Fruit fly (Drosophila melanogaster) whole organism, prepupa: ENCODE results near the gene Cyp4ac1.

Experiments used
- CG10631 ChIP-seq: fragments of 200-800 bp; sonication (Bioruptor generic); optimal IDR thresholded peaks from 2 replicates; lab custom pipeline; 2016; ENCODE audit warnings: missing biosample characterization, missing genetic modification characterization
- CG10669 ChIP-seq: fragments of 200-800 bp; sonication (Bioruptor generic); optimal IDR thresholded peaks from 3 replicates; lab custom pipeline; 2018; ENCODE audit warnings: missing biosample characterization, mild to moderate bottlenecking, missing genetic modification characterization, moderate library complexity
- CG11294 ChIP-seq: fragments of 200-800 bp; sonication (Bioruptor generic); IDR thresholded peaks from 2 replicates; pipeline ENCODE4 v1.3.6; 2022; ENCODE audit warnings: missing biosample characterization, missing genetic modification characterization
- CG11762 ChIP-seq: fragments of 200-800 bp; sonication (Bioruptor generic); optimal IDR thresholded peaks from 3 replicates; lab custom pipeline; 2016; ENCODE audit warnings: missing biosample characterization, missing genetic modification characterization; ENCODE audit not compliant: insufficient read depth
- CG11902 ChIP-seq: fragments of 200-800 bp; sonication (Bioruptor generic); optimal IDR thresholded peaks from 3 replicates; lab custom pipeline; 2016; ENCODE audit warnings: missing biosample characterization, missing genetic modification characterization
- CG15336 ChIP-seq: fragments of 200-800 bp; sonication (Bioruptor generic); IDR thresholded peaks from 2 replicates; pipeline ENCODE4 v1.3.6; 2022; ENCODE audit warnings: missing biosample characterization, missing genetic modification characterization
- CG16779 ChIP-seq: fragments of 200-800 bp; sonication (Bioruptor generic); optimal IDR thresholded peaks from 3 replicates; lab custom pipeline; 2017; ENCODE audit warnings: missing biosample characterization, mild to moderate bottlenecking, missing genetic modification characterization
- CG31627 ChIP-seq: fragments of 200-800 bp; sonication (Bioruptor generic); optimal IDR thresholded peaks from 3 replicates; lab custom pipeline; 2016; ENCODE audit warnings: missing biosample characterization, missing genetic modification characterization
- CG32006 ChIP-seq: fragments of 200-800 bp; sonication (Bioruptor generic); optimal IDR thresholded peaks from 3 replicates; lab custom pipeline; 2017; ENCODE audit warnings: missing biosample characterization, mild to moderate bottlenecking, missing genetic modification characterization
- CG3919 ChIP-seq: fragments of 200-800 bp; sonication (Bioruptor generic); optimal IDR thresholded peaks from 3 replicates; lab custom pipeline; 2016; ENCODE audit warnings: missing biosample characterization, missing genetic modification characterization
- CG4318 ChIP-seq: fragments of 200-800 bp; sonication (Bioruptor generic); optimal IDR thresholded peaks from 3 replicates; lab custom pipeline; 2017; ENCODE audit warnings: missing biosample characterization, mild to moderate bottlenecking, missing genetic modification characterization
- CG6163 ChIP-seq: fragments of 200-800 bp; sonication (Bioruptor generic); IDR thresholded peaks from 3 replicates; pipeline ENCODE4 v1.3.6; 2022; ENCODE audit warnings: missing biosample characterization, missing genetic modification characterization
- CG6276 ChIP-seq: fragments of 200-800 bp; sonication (Bioruptor generic); optimal IDR thresholded peaks from 2 replicates; lab custom pipeline; 2017; ENCODE audit warnings: missing biosample characterization, mild to moderate bottlenecking, missing genetic modification characterization
- CG6808 ChIP-seq: fragments of 200-800 bp; sonication (Bioruptor generic); optimal IDR thresholded peaks from 3 replicates; lab custom pipeline; 2017; ENCODE audit warnings: missing biosample characterization, missing genetic modification characterization, mild to moderate bottlenecking, moderate library complexity, missing genetic modification reagents
- CG7368 ChIP-seq: fragments of 200-800 bp; sonication (Bioruptor generic); optimal IDR thresholded peaks from 3 replicates; lab custom pipeline; 2016; ENCODE audit warnings: missing biosample characterization, missing genetic modification characterization
- CG8119 ChIP-seq: fragments of 200-800 bp; sonication (Bioruptor generic); IDR thresholded peaks from 3 replicates; pipeline ENCODE4 v1.3.6; 2022; ENCODE audit warnings: missing biosample characterization, missing genetic modification characterization
- CG8319 ChIP-seq: fragments of 200-800 bp; sonication (Bioruptor generic); optimal IDR thresholded peaks from 3 replicates; lab custom pipeline; 2016; ENCODE audit warnings: missing biosample characterization, missing genetic modification characterization
- Eip75B ChIP-seq: fragments of 200-800 bp; sonication (Bioruptor generic); optimal IDR thresholded peaks from 3 replicates; lab custom pipeline; 2016; ENCODE audit warnings: missing biosample characterization, missing genetic modification characterization
- Eip78C ChIP-seq: fragments of 200-800 bp; sonication (Bioruptor generic); peaks from one replicate; lab custom pipeline; 2016; ENCODE audit warnings: missing biosample characterization, missing genetic modification characterization
- Gug ChIP-seq: fragments of 200-800 bp; sonication (Bioruptor generic); IDR thresholded peaks from 2 replicates; pipeline ENCODE4 v1.3.6; 2022; ENCODE audit warnings: missing biosample characterization, missing genetic modification characterization
- Hr39 ChIP-seq: fragments of 200-800 bp; sonication (Bioruptor generic); optimal IDR thresholded peaks from 2 replicates; lab custom pipeline; 2016; ENCODE audit warnings: missing biosample characterization, missing genetic modification characterization
- Hr4 ChIP-seq: fragments of 200-800 bp; sonication (Bioruptor generic); optimal IDR thresholded peaks from 3 replicates; lab custom pipeline; 2016; ENCODE audit warnings: missing biosample characterization, missing genetic modification characterization
- Lpt ChIP-seq: fragments of 200-800 bp; sonication (Bioruptor generic); optimal IDR thresholded peaks from 3 replicates; lab custom pipeline; 2016; ENCODE audit warnings: missing biosample characterization, missing genetic modification characterization
- Met ChIP-seq: fragments of 200-800 bp; sonication (Bioruptor generic); optimal IDR thresholded peaks from 3 replicates; lab custom pipeline; 2016; ENCODE audit warnings: missing biosample characterization, missing genetic modification characterization
- Smox ChIP-seq: fragments of 200-800 bp; sonication (Bioruptor generic); optimal IDR thresholded peaks from 3 replicates; lab custom pipeline; 2016; ENCODE audit warnings: missing biosample characterization, missing genetic modification characterization
- achi ChIP-seq: fragments of 200-800 bp; sonication (Bioruptor generic); optimal IDR thresholded peaks from 3 replicates; lab custom pipeline; 2016; ENCODE audit warnings: missing biosample characterization, missing genetic modification characterization
- acj6 ChIP-seq: fragments of 200-800 bp; sonication (Bioruptor generic); optimal IDR thresholded peaks from 3 replicates; lab custom pipeline; 2016; ENCODE audit warnings: missing biosample characterization, missing genetic modification characterization
- cyc ChIP-seq: fragments of 200-800 bp; sonication (Bioruptor generic); optimal IDR thresholded peaks from 3 replicates; lab custom pipeline; 2016; ENCODE audit warnings: missing biosample characterization, missing genetic modification characterization
- dsx ChIP-seq: fragments of 200-800 bp; optimal IDR thresholded peaks from 3 replicates; lab custom pipeline; 2019; ENCODE audit warnings: missing biosample characterization, mild to moderate bottlenecking, missing genetic modification characterization, moderate library complexity; ENCODE audit not compliant: poor library complexity, severe bottlenecking
- eg ChIP-seq: fragments of 200-800 bp; sonication (Bioruptor generic); IDR thresholded peaks from 3 replicates; pipeline ENCODE4 v1.3.6; 2022; ENCODE audit warnings: missing biosample characterization, missing genetic modification characterization
- fd85E ChIP-seq: fragments of 200-800 bp; sonication (Bioruptor generic); optimal IDR thresholded peaks from 3 replicates; lab custom pipeline; 2016; ENCODE audit warnings: missing biosample characterization, missing genetic modification characterization
- fkh ChIP-seq: fragments of 200-800 bp; sonication (Bioruptor generic); optimal IDR thresholded peaks from 3 replicates; lab custom pipeline; 2017; ENCODE audit warnings: missing biosample characterization, mild to moderate bottlenecking, missing genetic modification characterization, moderate library complexity
- lz ChIP-seq: fragments of 200-800 bp; sonication (Bioruptor generic); optimal IDR thresholded peaks from 3 replicates; lab custom pipeline; 2016; ENCODE audit warnings: missing biosample characterization, missing genetic modification characterization
- net ChIP-seq: fragments of 200-800 bp; sonication (Bioruptor generic); optimal IDR thresholded peaks from 3 replicates; lab custom pipeline; 2016; ENCODE audit warnings: missing biosample characterization, missing genetic modification characterization
- pdm3 ChIP-seq: fragments of 200-800 bp; sonication (Bioruptor generic); optimal IDR thresholded peaks from 3 replicates; lab custom pipeline; 2016; ENCODE audit warnings: missing biosample characterization, missing genetic modification characterization
- spab ChIP-seq: fragments of 200-800 bp; sonication (Bioruptor generic); optimal IDR thresholded peaks from 2 replicates; lab custom pipeline; 2017; ENCODE audit warnings: missing biosample characterization, mild to moderate bottlenecking, missing genetic modification characterization, missing genetic modification reagents
- svp ChIP-seq: fragments of 200-800 bp; sonication (Bioruptor generic); peaks from one replicate; lab custom pipeline; 2016; ENCODE audit warnings: missing biosample characterization, missing genetic modification characterization
- topi ChIP-seq: fragments of 200-800 bp; sonication (Bioruptor generic); optimal IDR thresholded peaks from 3 replicates; lab custom pipeline; 2016; ENCODE audit warnings: missing biosample characterization, missing genetic modification characterization
- vri ChIP-seq: fragments of 200-800 bp; sonication (Bioruptor generic); optimal IDR thresholded peaks from 3 replicates; lab custom pipeline; 2016; ENCODE audit warnings: missing biosample characterization, mild to moderate bottlenecking, missing genetic modification characterization

The Cyp4ac1 gene

dm6 chr2L:5302284-5302683 lies 38.5 kb downstream of the Cyp4ac1 start (continued):
- TF ChIP-seq CG32006 (peak; percentile 56), Smox (GFP tag; lab: Kevin White, UChicago) (peak; percentile 23), Eip75B (GFP tag; lab: Kevin White, UChicago) (no peak), CG15336 (GFP tag; lab: Robert Waterston, UW) (no peak; the same call in 1 of the 2 replicates), achi (GFP tag; lab: Kevin White, UChicago) (no peak), Lpt (GFP tag; lab: Kevin White, UChicago) (no peak), CG8119 (GFP tag; lab: Robert Waterston, UW) (no peak), CG7368 (no peak)

dm6 chr2L:5302692-5303043 lies 38.9 kb downstream of the Cyp4ac1 start:
- TF ChIP-seq CG32006 = peak; percentile 24
- no peak for TF ChIP-seq achi (GFP tag; lab: Kevin White, UChicago)
- no peak for TF ChIP-seq net (GFP tag; lab: Kevin White, UChicago)
- no peak for TF ChIP-seq CG10669 (GFP tag; lab: Kevin White, UChicago)
- no peak for TF ChIP-seq Hr4 (GFP tag; lab: Kevin White, UChicago)
- TF ChIP-seq CG16779 (tag; lab: Kevin White, UChicago) = no peak
- no peak for TF ChIP-seq fd85E (GFP tag; lab: Kevin White, UChicago)
- TF ChIP-seq Eip78C = peak; percentile 35
- no peak for TF ChIP-seq CG11294 (GFP tag; lab: Robert Waterston, UW)
- TF ChIP-seq Eip75B (GFP tag; lab: Kevin White, UChicago) = no peak
- no peak for TF ChIP-seq CG10631 (GFP tag; lab: Kevin White, UChicago)
- no peak for TF ChIP-seq vri (GFP tag; lab: Kevin White, UChicago)
- TF ChIP-seq CG3919 (GFP tag; lab: Kevin White, UChicago) = no peak
- TF ChIP-seq dsx (GFP tag; lab: Kevin White, UChicago) = no peak

dm6 chr2L:5303044-5303904 lies 39.5 kb downstream of the Cyp4ac1 start:
- TF ChIP-seq CG8319 (GFP tag; lab: Kevin White, UChicago) = no peak
- no peak for TF ChIP-seq Smox (GFP tag; lab: Kevin White, UChicago)
- TF ChIP-seq Lpt (GFP tag; lab: Kevin White, UChicago) = no peak
- TF ChIP-seq spab (GFP tag; lab: Kevin White, UChicago) = no peak
- TF ChIP-seq CG4318 (GFP tag; lab: Kevin White, UChicago) = no peak
- peak; percentile 89 for TF ChIP-seq fkh (GFP tag; lab: Kevin White, UChicago)
- TF ChIP-seq pdm3 (GFP tag; lab: Kevin White, UChicago) = no peak
- no peak for TF ChIP-seq CG11902 (GFP tag; lab: Kevin White, UChicago)
- TF ChIP-seq lz (GFP tag; lab: Kevin White, UChicago) = no peak
- no peak for TF ChIP-seq Met (GFP tag; lab: Kevin White, UChicago)
- peak; percentile 19 for TF ChIP-seq Hr4 (GFP tag; lab: Kevin White, UChicago)
- no peak for TF ChIP-seq CG6808
- peak; percentile 1 for TF ChIP-seq topi
- peak; percentile 80 for TF ChIP-seq Eip78C
- no peak for TF ChIP-seq CG31627 (GFP tag; lab: Kevin White, UChicago)
- TF ChIP-seq CG10669 (GFP tag; lab: Kevin White, UChicago) = peak; percentile 17
- no peak for TF ChIP-seq CG11762 (GFP tag; lab: Kevin White, UChicago)
- TF ChIP-seq Hr39 (GFP tag; lab: Kevin White, UChicago) = peak; percentile 1
- peak; percentile 20 for TF ChIP-seq CG32006
- TF ChIP-seq CG11294 (GFP tag; lab: Robert Waterston, UW) = peak; percentile 28; the same call in 1 of the 2 replicates
- TF ChIP-seq eg (GFP tag; lab: Robert Waterston, UW) = peak; percentile 59; the same call in 2 of the 3 replicates
- TF ChIP-seq acj6 (GFP tag; lab: Kevin White, UChicago) = peak; percentile 35
- peak; percentile 55; the same call in 1 of the 2 replicates for TF ChIP-seq CG15336 (GFP tag; lab: Robert Waterston, UW)
- peak; percentile 63 for TF ChIP-seq CG6163 (GFP tag; lab: Robert Waterston, UW)
- TF ChIP-seq Gug (GFP tag; lab: Robert Waterston, UW) = peak; percentile 51; the same call in 1 of the 2 replicates
- TF ChIP-seq CG8119 (GFP tag; lab: Robert Waterston, UW) = peak; percentile 36; the same call in 1 of the 3 replicates
- TF ChIP-seq CG6276 = no peak
- peak; percentile 64 for TF ChIP-seq svp
- no peak for TF ChIP-seq cyc (GFP tag; lab: Kevin White, UChicago)
- TF ChIP-seq vri (GFP tag; lab: Kevin White, UChicago) = peak; percentile 84
- TF ChIP-seq, all 60 proteins: peak for 16
